Worm (Caenorhabditis elegans): Measurements from ENCODE around the gene slcr-46.3.

DNA sequence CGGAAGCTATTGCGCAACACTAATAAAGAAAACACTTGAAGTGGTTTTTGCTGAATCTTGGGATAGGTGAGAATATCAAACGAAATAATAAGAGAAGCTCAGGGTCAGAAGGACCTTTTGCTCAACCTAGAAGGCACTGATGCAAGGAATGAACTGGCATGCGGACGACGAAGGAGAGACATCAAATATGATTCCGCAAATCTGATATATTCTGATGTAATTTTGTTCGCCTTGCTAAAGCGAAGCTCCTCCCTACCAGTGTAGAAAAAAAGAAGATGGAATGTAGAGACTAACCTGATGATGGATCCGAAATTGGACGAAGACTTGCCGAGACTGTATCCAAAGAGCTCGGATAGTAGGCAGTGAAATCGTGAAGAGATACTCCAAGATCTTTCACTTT, 44.0 kb upstream of the slcr-46.3 start:
- TF ChIP-seq him-1 (tag; optimal IDR thresholded peaks at IDR 0.05) (no peak), dao-5 (tag; optimal IDR thresholded peaks at IDR 0.05) (no peak), W03F9.2 (tag; optimal IDR thresholded peaks at IDR 0.05) (no peak)
